Worm (Caenorhabditis elegans): ENCODE data around the gene eif-3.K.

DNA sequence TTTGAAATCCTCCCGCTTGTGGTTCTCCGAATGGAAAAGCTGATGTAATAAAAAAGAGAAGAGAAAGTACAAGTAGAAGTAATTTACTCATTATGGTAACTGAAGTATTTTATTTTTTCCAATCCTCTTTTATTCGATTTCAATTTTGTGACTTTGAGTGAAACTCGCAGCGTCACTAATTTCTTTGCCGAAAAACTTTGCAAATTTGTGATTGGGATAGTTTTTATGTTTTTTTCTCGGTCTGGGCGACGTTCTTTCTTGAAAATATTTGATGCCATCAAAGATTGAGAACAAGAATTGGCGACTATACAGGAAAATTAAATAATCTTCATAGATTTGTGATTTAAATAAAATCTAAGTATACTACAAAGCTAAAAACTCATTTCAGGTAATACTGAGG lies 45.8 kb downstream of the eif-3.K start, which contains the start of gene far-4:
- no peak for TF ChIP-seq pha-4 (tag; optimal IDR thresholded peaks at IDR 0.05)
- no peak for TF ChIP-seq ztf-28 (GFP tag; IDR thresholded peaks at IDR 0.05)
- TF ChIP-seq nfya-1 (tag; optimal IDR thresholded peaks at IDR 0.05; ENCODE audit: borderline replicate concordance, insufficient read depth): no peak
- TF ChIP-seq ama-1 (optimal IDR thresholded peaks at IDR 0.05): no peak
- TF ChIP-seq ama-1 (GFP tag; optimal IDR thresholded peaks at IDR 0.05): no peak

Measured in whole organism, young adult.